Fruit fly (Drosophila melanogaster): Measurements from ENCODE around the gene CG16762.

DNA sequence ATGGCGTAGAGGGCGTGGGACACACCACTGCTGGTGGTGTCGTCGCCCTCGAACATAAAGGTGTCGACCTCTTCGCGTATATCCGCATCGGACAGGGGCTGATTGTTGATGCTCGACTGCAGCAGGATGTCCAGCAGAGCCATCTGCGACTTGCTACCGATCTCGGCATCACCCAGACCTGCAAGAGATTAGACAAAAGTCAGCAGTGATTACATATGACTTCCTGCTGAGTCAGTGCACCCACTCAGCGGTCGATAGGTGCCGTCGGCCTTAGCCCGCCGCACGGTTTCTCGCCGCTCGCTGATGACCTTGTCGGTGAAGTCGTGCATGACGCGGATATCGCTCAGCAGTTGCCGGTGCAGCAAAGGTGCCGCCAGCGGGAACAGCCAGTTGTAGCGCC, 1.5 kb upstream of the CG16762 start:
- no peak for TF ChIP-seq CTCF (optimal IDR thresholded peaks at IDR 0.05)
- TF ChIP-seq CG8478 (optimal IDR thresholded peaks at IDR 0.05), result no peak
